Worm (Caenorhabditis elegans) whole organism, L2 larva: Measurements from ENCODE around the gene snx-13.

Experiments used
- crh-2 ChIP-seq: sonication (generic microtip); optimal IDR thresholded peaks from 2 replicates; lab custom pipeline; 2017; ENCODE audit warnings: missing biosample characterization, missing genetic modification characterization
- unc-39 ChIP-seq: fragments of 150-350 bp; optimal IDR thresholded peaks from 2 replicates; lab custom pipeline; 2014; ENCODE audit warnings: missing biosample characterization, missing genetic modification characterization

DNA sequence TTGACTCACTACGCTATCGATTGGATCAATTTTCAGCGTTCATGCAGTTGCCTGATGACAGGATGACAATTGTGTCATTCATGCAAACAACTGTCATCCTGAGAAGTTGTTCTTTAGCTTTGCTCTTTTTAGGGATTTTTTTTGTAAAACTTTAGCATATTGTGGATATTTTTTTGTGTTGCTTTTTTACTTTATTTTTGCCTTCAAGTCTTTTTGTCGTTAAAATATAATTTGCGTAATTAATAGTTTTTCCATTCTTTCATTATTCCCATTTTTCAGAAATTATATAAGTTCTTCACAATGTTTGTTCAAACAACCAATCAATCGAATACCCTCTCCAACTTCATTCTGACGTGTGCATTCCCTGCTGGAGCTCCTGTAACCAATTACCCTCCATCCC is 46.6 kb downstream of the snx-13 start, which contains the start of gene Y116A8C.20:
- TF ChIP-seq crh-2 (no peak), unc-39 (tag; lab: Kevin White, UChicago) (no peak)
